Fruit fly (Drosophila melanogaster): ENCODE results near the gene Cpr78Cc.

DNA sequence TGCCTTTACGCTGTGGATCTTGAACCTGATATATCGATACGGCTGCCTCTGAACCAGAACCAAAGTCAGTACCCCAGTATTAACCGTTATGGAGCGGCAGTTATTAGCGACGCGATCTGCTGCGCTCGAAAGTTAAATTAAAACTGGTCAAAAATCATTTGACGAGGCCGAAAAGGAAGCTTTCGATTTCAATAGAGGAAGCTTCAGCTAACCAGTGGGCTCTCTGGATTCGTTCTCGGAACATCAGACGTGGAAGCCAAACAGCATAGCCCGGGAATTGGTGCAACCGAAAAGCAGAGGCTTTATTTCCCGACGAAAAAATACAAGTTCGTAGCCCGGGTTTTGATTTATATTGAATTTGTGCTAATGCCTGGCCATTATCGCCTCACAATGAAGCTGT lies 7.7 kb upstream of the Cpr78Cc start, which contains the start of gene Cpr78Ca:
- TF ChIP-seq psq (optimal IDR thresholded peaks at IDR 0.05) (no peak), pan (optimal IDR thresholded peaks at IDR 0.05) (no peak), EcR (GFP tag; optimal IDR thresholded peaks at IDR 0.05) (no peak), usp (GFP tag; optimal IDR thresholded peaks at IDR 0.05) (no peak), CG8478 (optimal IDR thresholded peaks at IDR 0.05) (no peak), Dll (optimal IDR thresholded peaks at IDR 0.05) (no peak)

Data from whole organism.